Fruit fly (Drosophila melanogaster): Measurements from ENCODE around the gene CG12105.

Gene CG12105

DNA sequence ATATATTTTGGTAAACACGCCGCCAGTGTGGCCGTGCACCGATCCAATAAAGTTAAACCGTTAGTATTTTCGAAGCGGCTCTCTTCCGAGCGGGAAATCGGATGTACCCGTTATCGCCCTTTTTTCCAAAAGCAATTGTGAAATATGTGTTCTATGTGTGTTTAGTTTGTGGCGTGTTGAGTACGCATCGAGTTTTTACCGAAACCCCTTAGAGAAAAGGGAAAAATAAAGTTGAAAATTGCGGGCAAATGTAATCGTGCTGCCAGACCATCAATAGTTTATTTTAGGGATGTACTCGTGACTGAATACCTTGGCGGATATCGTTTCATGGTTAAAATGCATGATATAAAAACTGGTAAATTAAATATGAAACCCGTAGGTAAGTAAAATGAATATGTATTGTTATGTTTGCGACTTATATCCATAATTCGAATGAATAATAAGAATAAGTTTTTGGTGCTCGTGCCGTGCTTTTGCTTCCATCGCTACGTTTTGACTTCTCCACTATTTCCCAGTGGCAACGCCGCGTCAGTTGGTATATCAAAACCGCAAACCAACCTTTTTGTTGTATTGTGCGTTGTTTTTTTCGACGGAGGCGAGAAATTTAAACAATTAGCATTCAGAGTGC, 23.7 kb upstream of the CG12105 start, which contains the start of the genes Mettl2 and Bgb (continued):
- TF ChIP-seq CG6689 (GFP tag; IDR thresholded peaks at IDR 0.05) (peak; percentile 88), CG30431 (GFP tag; optimal IDR thresholded peaks at IDR 0.05) (peak; percentile 52), CG4707 (GFP tag; optimal IDR thresholded peaks at IDR 0.05) (no peak), bbx (GFP tag; IDR thresholded peaks at IDR 0.05; ENCODE audit: partially characterized antibody) (peak; percentile 41; the same call in 1 of the 2 replicates), pita (GFP tag; optimal IDR thresholded peaks at IDR 0.05) (no peak), Xbp1 (GFP tag; optimal IDR thresholded peaks at IDR 0.05) (peak; percentile 87), CG12769 (tag; optimal IDR thresholded peaks at IDR 0.05) (no peak), Dek (tag; optimal IDR thresholded peaks at IDR 0.05) (peak; percentile 61), esg (GFP tag; conservative IDR thresholded peaks at IDR 0.05) (peak; percentile 78), CG43689 (GFP tag; IDR thresholded peaks at IDR 0.05) (no peak), Tbp (GFP tag; optimal IDR thresholded peaks at IDR 0.05) (no peak), vnd (GFP tag; IDR thresholded peaks at IDR 0.05; ENCODE audit: partially characterized antibody) (peak; percentile 84), CG14860 (GFP tag; IDR thresholded peaks at IDR 0.05; ENCODE audit: partially characterized antibody) (peak; percentile 75), CG12942 (GFP tag; optimal IDR thresholded peaks at IDR 0.05) (peak; percentile 61), Atf3 (GFP tag; optimal IDR thresholded peaks at IDR 0.05) (peak; percentile 71), CG6854 (GFP tag; optimal IDR thresholded peaks at IDR 0.05) (no peak), cad (GFP tag; optimal IDR thresholded peaks at IDR 0.05) (no peak), trh (GFP tag; optimal IDR thresholded peaks at IDR 0.05) (no peak), Hsf (GFP tag; optimal IDR thresholded peaks at IDR 0.05) (peak; percentile 88), CG12744 (GFP tag; optimal IDR thresholded peaks at IDR 0.05) (no peak), Scr (GFP tag; IDR thresholded peaks at IDR 0.05; ENCODE audit: partially characterized antibody) (peak; percentile 90), caup (GFP tag; optimal IDR thresholded peaks at IDR 0.05; ENCODE audit: severe bottlenecking) (peak; percentile 53), H2.0 (GFP tag; IDR thresholded peaks at IDR 0.05) (peak; percentile 60), Poxn (GFP tag; IDR thresholded peaks at IDR 0.05) (no peak), CG11456 (GFP tag; IDR thresholded peaks at IDR 0.05) (peak; percentile 86), tio (GFP tag; optimal IDR thresholded peaks at IDR 0.05) (no peak), CG2889 (GFP tag; IDR thresholded peaks at IDR 0.05) (peak; percentile 47; the same call in 1 of the 3 replicates), CG17359 (tag; optimal IDR thresholded peaks at IDR 0.05) (peak; percentile 62), CG15479 (GFP tag; optimal IDR thresholded peaks at IDR 0.05) (no peak), croc (GFP tag; conservative IDR thresholded peaks at IDR 0.05) (peak; percentile 67), peb (GFP tag; IDR thresholded peaks at IDR 0.05) (peak; percentile 38; the same call in 1 of the 2 replicates), CG12104 (GFP tag; optimal IDR thresholded peaks at IDR 0.05) (peak; percentile 51), Hmx (GFP tag; optimal IDR thresholded peaks at IDR 0.05) (no peak), Dad (GFP tag; optimal IDR thresholded peaks at IDR 0.05) (peak; percentile 67), CG2678 (tag; optimal IDR thresholded peaks at IDR 0.05) (peak; percentile 85), jigr1 (GFP tag; IDR thresholded peaks at IDR 0.05) (peak; percentile 71; the same call in 2 of the 3 replicates), Nf-YA (GFP tag; IDR thresholded peaks at IDR 0.05) (no peak), prd (optimal IDR thresholded peaks at IDR 0.05) (no peak), prd (GFP tag; IDR thresholded peaks at IDR 0.05) (peak; percentile 91), tap (tag; optimal IDR thresholded peaks at IDR 0.05) (no peak), lbe (GFP tag; optimal IDR thresholded peaks at IDR 0.05) (peak; percentile 2), CG14965 (GFP tag; optimal IDR thresholded peaks at IDR 0.05; ENCODE audit: borderline replicate concordance) (no peak), mam (GFP tag; optimal IDR thresholded peaks at IDR 0.05) (peak; percentile 90), ssp (GFP tag; IDR thresholded peaks at IDR 0.05) (peak; percentile 75), eve (GFP tag; optimal IDR thresholded peaks at IDR 0.05) (no peak), twi (tag; optimal IDR thresholded peaks at IDR 0.05) (peak; percentile 59), tll (GFP tag; optimal IDR thresholded peaks at IDR 0.05) (peak; percentile 93), kah (GFP tag; optimal IDR thresholded peaks at IDR 0.05) (no peak), crp (GFP tag; optimal IDR thresholded peaks at IDR 0.05) (peak in 1 of 2 experiments; percentile 42), CG4820 (GFP tag; optimal IDR thresholded peaks at IDR 0.05) (peak; percentile 80)
